Fruit fly (Drosophila melanogaster) whole organism, adult: ENCODE measurements around the gene nero.

Experiments
- CG1620 ChIP-seq: fragments of 200-800 bp; sonication (Bioruptor generic); optimal IDR thresholded peaks from 2 replicates; lab custom pipeline; 2016; ENCODE audit warnings: missing biosample characterization, missing genetic modification characterization
- CG33017 ChIP-seq: fragments of 200-800 bp; sonication (Bioruptor generic); optimal IDR thresholded peaks from 2 replicates; lab custom pipeline; 2018; ENCODE audit warnings: missing biosample characterization, mild to moderate bottlenecking, missing genetic modification characterization, moderate library complexity

DNA sequence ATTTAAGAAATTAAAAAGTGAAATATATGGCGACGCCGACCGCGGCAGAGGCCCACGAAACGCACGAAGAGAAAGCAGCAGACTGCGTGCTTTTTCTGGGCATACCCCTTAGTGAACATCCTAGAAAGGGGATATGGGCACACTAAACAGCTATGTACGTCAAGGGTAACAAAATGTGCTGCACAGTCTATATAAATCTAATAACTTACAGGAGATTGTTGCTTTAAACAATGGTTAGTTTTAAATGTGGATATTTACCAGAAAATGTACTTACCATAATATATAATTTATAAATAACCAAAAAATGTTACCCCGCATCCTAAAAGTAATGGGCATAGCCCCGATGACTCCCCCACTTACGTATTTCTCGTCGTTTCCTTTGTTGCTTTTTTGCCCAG, 29.2 kb downstream of the nero start:
- TF ChIP-seq CG33017 (tag; lab: Kevin White, UChicago), result no peak
- no peak for TF ChIP-seq CG1620 (GFP tag; lab: Kevin White, UChicago)
